Worm (Caenorhabditis elegans) whole organism, L3 larva: Measurements from ENCODE around the gene tmem-131.

Experiments
- ZK546.5 ChIP-seq: sonication (generic microtip); optimal IDR thresholded peaks from 2 replicates; lab custom pipeline; 2017; ENCODE audit warnings: missing biosample characterization, missing genetic modification characterization
- ceh-28 ChIP-seq: fragments of 150-350 bp; optimal IDR thresholded peaks from 2 replicates; lab custom pipeline; 2014; ENCODE audit warnings: missing biosample characterization, missing genetic modification reagents, missing genetic modification characterization
- ceh-9 ChIP-seq: sonication (generic microtip); optimal IDR thresholded peaks from 2 replicates; lab custom pipeline; 2018; ENCODE audit warnings: missing biosample characterization, missing genetic modification characterization
- egl-27 ChIP-seq: sonication (generic microtip); optimal IDR thresholded peaks from 4 replicates; lab custom pipeline; 2017; ENCODE audit warnings: missing biosample characterization, missing genetic modification reagents, missing genetic modification characterization
- egl-5 ChIP-seq: fragments of 150-350 bp; optimal IDR thresholded peaks from 2 replicates; lab custom pipeline; 2017; ENCODE audit warnings: missing biosample characterization, missing genetic modification reagents, missing genetic modification characterization, inconsistent platforms
- fkh-2 ChIP-seq: fragments of 150-350 bp; optimal IDR thresholded peaks from 2 replicates; lab custom pipeline; 2014; ENCODE audit warnings: missing biosample characterization, missing genetic modification reagents, missing genetic modification characterization
- fos-1 ChIP-seq: fragments of 150-350 bp; optimal IDR thresholded peaks from 2 replicates; lab custom pipeline; 2014; ENCODE audit warnings: missing biosample characterization, missing genetic modification characterization
- hmg-11 ChIP-seq: sonication (generic microtip); optimal IDR thresholded peaks from 2 replicates; lab custom pipeline; 2016; ENCODE audit warnings: missing genetic modification characterization, missing compliant biosample characterization
- lin-15B ChIP-seq: fragments of 150-350 bp; optimal IDR thresholded peaks from 2 replicates; lab custom pipeline; 2014; ENCODE audit warnings: missing biosample characterization, missing genetic modification characterization
- lin-39 ChIP-seq: fragments of 150-350 bp; optimal IDR thresholded peaks from 2 replicates; lab custom pipeline; 2018; ENCODE audit warnings: missing biosample characterization, missing genetic modification reagents, missing genetic modification characterization
- lsy-12 ChIP-seq: sonication (generic microtip); optimal IDR thresholded peaks from 2 replicates; lab custom pipeline; 2016; ENCODE audit warnings: mild to moderate bottlenecking, missing genetic modification characterization, missing compliant biosample characterization
- mdl-1 ChIP-seq: fragments of 150-350 bp; optimal IDR thresholded peaks from 2 replicates; lab custom pipeline; 2014; ENCODE audit warnings: missing biosample characterization, missing genetic modification characterization
- nfya-1 ChIP-seq: sonication (generic microtip); optimal IDR thresholded peaks from 2 replicates; lab custom pipeline; 2017; ENCODE audit warnings: missing genetic modification characterization, mild to moderate bottlenecking, missing compliant biosample characterization, antibody characterized with exemption, moderate library complexity; ENCODE audit not compliant: insufficient read depth
- nhr-12 ChIP-seq: fragments of 150-350 bp; optimal IDR thresholded peaks from 2 replicates; lab custom pipeline; 2014; ENCODE audit warnings: missing biosample characterization, missing genetic modification characterization
- nhr-23 ChIP-seq: fragments of 150-350 bp; optimal IDR thresholded peaks from 2 replicates; lab custom pipeline; 2014; ENCODE audit warnings: missing biosample characterization, missing genetic modification reagents, missing genetic modification characterization
- nhr-237 ChIP-seq: fragments of 150-350 bp; optimal IDR thresholded peaks from 2 replicates; lab custom pipeline; 2014; ENCODE audit warnings: missing biosample characterization, missing genetic modification characterization
- nhr-25 ChIP-seq: sonication (generic microtip); optimal IDR thresholded peaks from 2 replicates; lab custom pipeline; 2017; ENCODE audit warnings: missing biosample characterization, missing genetic modification characterization
- nhr-28 ChIP-seq: fragments of 150-350 bp; optimal IDR thresholded peaks from 2 replicates; lab custom pipeline; 2014; ENCODE audit warnings: missing biosample characterization, missing genetic modification characterization
- nhr-43 ChIP-seq: sonication (generic microtip); optimal IDR thresholded peaks from 2 replicates; lab custom pipeline; 2016; ENCODE audit warnings: mild to moderate bottlenecking, missing genetic modification characterization, missing compliant biosample characterization; ENCODE audit not compliant: poor library complexity, severe bottlenecking
- nhr-67 ChIP-seq: fragments of 150-350 bp; optimal IDR thresholded peaks from 2 replicates; lab custom pipeline; 2014; ENCODE audit warnings: missing biosample characterization, missing genetic modification characterization
- nhr-77 ChIP-seq: fragments of 150-350 bp; optimal IDR thresholded peaks from 2 replicates; lab custom pipeline; 2014; ENCODE audit warnings: missing biosample characterization, missing genetic modification characterization
- pha-4 ChIP-seq: fragments of 150-350 bp; optimal IDR thresholded peaks from 2 replicates; lab custom pipeline; 2014; ENCODE audit warnings: missing biosample characterization, missing genetic modification reagents, missing genetic modification characterization
- sea-2 ChIP-seq: fragments of 150-350 bp; sonication (generic microtip); optimal IDR thresholded peaks from 4 replicates; lab custom pipeline; 2014; ENCODE audit warnings: missing biosample characterization, missing genetic modification reagents, missing genetic modification characterization
- skn-1 ChIP-seq: fragments of 150-350 bp; optimal IDR thresholded peaks from 2 replicates; lab custom pipeline; 2014; ENCODE audit warnings: missing biosample characterization, missing genetic modification characterization
- snpc-4 ChIP-seq: fragments of 150-350 bp; optimal IDR thresholded peaks from 2 replicates; lab custom pipeline; 2014; ENCODE audit warnings: missing biosample characterization, missing genetic modification characterization
- unc-62 ChIP-seq: fragments of 150-350 bp; sonication (generic microtip); optimal IDR thresholded peaks from 4 replicates; lab custom pipeline; 2014; ENCODE audit warnings: missing biosample characterization, missing genetic modification reagents, missing genetic modification characterization
- ztf-11 ChIP-seq: fragments of 150-350 bp; optimal IDR thresholded peaks from 2 replicates; lab custom pipeline; 2014; ENCODE audit warnings: missing biosample characterization, missing genetic modification characterization

Gene tmem-131

ce11 chrIII:4948631-4949030 lies 49.3 kb downstream of the tmem-131 start:
- TF ChIP-seq nfya-1 (peak; percentile 9), snpc-4 (tag; lab: Kevin White, UChicago) (no peak), fos-1 (tag; lab: Kevin White, UChicago) (no peak), lin-39 (tag; lab: Kevin White, UChicago) (peak; percentile 6), nhr-43 (no peak)

- TF ChIP-seq lin-39 (tag; lab: Kevin White, UChicago) (peak; percentile 77), pha-4 (no peak), nhr-237 (tag; lab: Kevin White, UChicago) (no peak), nhr-77 (no peak), mdl-1 (tag; lab: Kevin White, UChicago) (no peak), hmg-11 (tag; lab: Kevin White, UChicago) (peak; percentile 47), ceh-28 (tag; lab: Kevin White, UChicago) (no peak), nfya-1 (peak; percentile 58)
Measured at ce11 chrIII:4947352-4947751, 50.6 kb downstream of the tmem-131 start.

- TF ChIP-seq nhr-67 (no peak), lin-15B (tag; lab: Kevin White, UChicago) (no peak), egl-27 (tag; lab: Kevin White, UChicago) (no peak), nhr-43 (no peak), nhr-23 (tag; lab: Kevin White, UChicago) (no peak), fkh-2 (tag; lab: Kevin White, UChicago) (no peak), nhr-77 (no peak), egl-5 (no peak), nhr-25 (tag; lab: Kevin White, UChicago) (no peak), nhr-28 (tag; lab: Kevin White, UChicago) (no peak), sea-2 (GFP tag; lab: Kevin White, UChicago) (no peak), nhr-12 (tag; lab: Kevin White, UChicago) (no peak), ZK546.5 (tag; lab: Kevin White, UChicago) (no peak), lsy-12 (no peak), unc-62 (GFP tag; lab: Kevin White, UChicago) (no peak), skn-1 (no peak), ztf-11 (tag; lab: Kevin White, UChicago) (no peak), ceh-9 (no peak), nfya-1 (no peak)
Measured at ce11 chrIII:4944213-4944612, 53.7 kb downstream of the tmem-131 start, which contains the start of gene ntl-9. Gene ntl-9 (plus strand): TSS chrIII:4944513.
